Worm (Caenorhabditis elegans) whole organism, L4 larva: ENCODE measurements around the gene T28A8.6.

Experiments used
- F10B5.3 ChIP-seq: sonication (generic microtip); optimal IDR thresholded peaks from 2 replicates; lab custom pipeline; 2016; ENCODE audit warnings: mild to moderate bottlenecking, missing genetic modification characterization, missing compliant biosample characterization
- daf-12 ChIP-seq: fragments of 150-350 bp; optimal IDR thresholded peaks from 2 replicates; lab custom pipeline; 2014; ENCODE audit warnings: missing biosample characterization, missing genetic modification reagents, missing genetic modification characterization
- mdt-29 ChIP-seq: fragments of 200-800 bp; sonication (Bioruptor generic); IDR thresholded peaks from 2 replicates; pipeline ENCODE4 v1.3.6; 2022; ENCODE audit warnings: missing genetic modification reagents, missing genetic modification characterization, missing compliant biosample characterization
- nhr-77 ChIP-seq: fragments of 150-350 bp; optimal IDR thresholded peaks from 2 replicates; lab custom pipeline; 2014; ENCODE audit warnings: missing biosample characterization, missing genetic modification characterization

ce11 chrIII:13503379-13503778 lies 4.4 kb downstream of the T28A8.6 start, which contains the start of gene T28A8.4:
- TF ChIP-seq nhr-77 (tag; lab: Kevin White, UChicago) = no peak
- TF ChIP-seq daf-12 (tag; lab: Kevin White, UChicago) = no peak
- TF ChIP-seq F10B5.3 (tag; lab: Kevin White, UChicago) = no peak
- no peak for TF ChIP-seq mdt-29 (GFP tag; lab: Robert Waterston, UW)
